Worm (Caenorhabditis elegans) whole organism, L1 larva: Measurements from ENCODE around the gene F58F9.8.

ENCODE experiments used
- C16A3.4 ChIP-seq: fragments of 150-350 bp; optimal IDR thresholded peaks from 2 replicates; lab custom pipeline; 2014; ENCODE audit warnings: missing biosample characterization, missing genetic modification characterization
- F16B12.6 ChIP-seq: fragments of 150-350 bp; optimal IDR thresholded peaks from 2 replicates; lab custom pipeline; 2014; ENCODE audit warnings: missing biosample characterization, missing genetic modification characterization
- aha-1 ChIP-seq: fragments of 150-350 bp; optimal IDR thresholded peaks from 2 replicates; lab custom pipeline; 2014; ENCODE audit warnings: missing biosample characterization, missing genetic modification characterization
- blmp-1 ChIP-seq: fragments of 150-350 bp; optimal IDR thresholded peaks from 2 replicates; lab custom pipeline; 2014; ENCODE audit warnings: missing biosample characterization, missing genetic modification characterization
- ceh-63 ChIP-seq: fragments of 200-800 bp; sonication (Bioruptor generic); optimal IDR thresholded peaks from 2 replicates; lab custom pipeline; 2018; ENCODE audit warnings: mild to moderate bottlenecking, missing genetic modification characterization, missing compliant biosample characterization
- ceh-8 ChIP-seq: fragments of 200-800 bp; sonication (Bioruptor generic); optimal IDR thresholded peaks from 2 replicates; lab custom pipeline; 2018; ENCODE audit warnings: mild to moderate bottlenecking, missing genetic modification characterization, moderate library complexity, missing compliant biosample characterization
- ces-1 ChIP-seq: fragments of 150-350 bp; optimal IDR thresholded peaks from 2 replicates; lab custom pipeline; 2014; ENCODE audit warnings: missing biosample characterization, missing genetic modification reagents, missing genetic modification characterization
- dpl-1 ChIP-seq, 3 experiments: fragments of 150-350 bp in 2 of 3; sonication (generic microtip) in 1 of 3; optimal IDR thresholded peaks; 2 replicates each; lab custom pipeline; 2014 to 2017; ENCODE audit warnings: missing biosample characterization in 3 of 3, missing genetic modification characterization in 3 of 3, missing genetic modification reagents in 3 of 3
- efl-1 ChIP-seq, 4 experiments: fragments of 150-350 bp; optimal IDR thresholded peaks in 3 of 4; peaks in 1 of 4; 1 replicate in 1 of 4; 2 replicates in 3 of 4; lab custom pipeline; 2014; ENCODE audit warnings: missing biosample characterization in 2 of 4, missing genetic modification characterization in 2 of 4, missing genetic modification reagents in 2 of 4
- egl-13 ChIP-seq: sonication (generic microtip); optimal IDR thresholded peaks from 2 replicates; lab custom pipeline; 2016; ENCODE audit warnings: missing genotype, missing genetic modification reagents, missing genetic modification characterization, missing compliant biosample characterization
- egl-27 ChIP-seq, 2 experiments: fragments of 150-350 bp in 1 of 2; sonication (generic microtip); optimal IDR thresholded peaks; 3 replicates each; lab custom pipeline; 2017 to 2018; ENCODE audit warnings: missing biosample characterization in 2 of 2, missing genetic modification characterization in 2 of 2, missing genetic modification reagents in 2 of 2
- elt-2 ChIP-seq: sonication (generic microtip); optimal IDR thresholded peaks from 2 replicates; lab custom pipeline; 2016; ENCODE audit warnings: missing genetic modification characterization, mild to moderate bottlenecking, inconsistent platforms, missing compliant biosample characterization, missing genetic modification reagents
- fkh-8 ChIP-seq: sonication (generic microtip); optimal IDR thresholded peaks from 2 replicates; lab custom pipeline; 2016; ENCODE audit warnings: mild to moderate bottlenecking, missing genetic modification characterization, missing compliant biosample characterization
- fos-1 ChIP-seq: fragments of 150-350 bp; optimal IDR thresholded peaks from 2 replicates; lab custom pipeline; 2014; ENCODE audit warnings: missing biosample characterization, missing genetic modification characterization
- hlh-17 ChIP-seq: fragments of 200-800 bp; sonication (Bioruptor generic); optimal IDR thresholded peaks from 2 replicates; lab custom pipeline; 2018; ENCODE audit warnings: missing genetic modification characterization, mild to moderate bottlenecking, missing compliant biosample characterization, moderate library complexity, borderline replicate concordance
- hlh-4 ChIP-seq: sonication (generic microtip); optimal IDR thresholded peaks from 2 replicates; lab custom pipeline; 2016; ENCODE audit warnings: mild to moderate bottlenecking, missing genetic modification characterization, missing compliant biosample characterization
- hpl-2 ChIP-seq: fragments of 150-350 bp; optimal IDR thresholded peaks from 2 replicates; lab custom pipeline; 2014; ENCODE audit warnings: missing biosample characterization, missing genetic modification reagents, missing genetic modification characterization
- lin-14 ChIP-seq: fragments of 200-800 bp; sonication (Bioruptor generic); optimal IDR thresholded peaks from 2 replicates; lab custom pipeline; 2018; ENCODE audit warnings: mild to moderate bottlenecking, missing genetic modification characterization, moderate library complexity, missing compliant biosample characterization
- lin-35 ChIP-seq, 2 experiments: fragments of 150-350 bp; optimal IDR thresholded peaks; 2 replicates each; lab custom pipeline; 2014; ENCODE audit warnings: missing biosample characterization in 2 of 2, missing genetic modification characterization in 2 of 2, missing genetic modification reagents in 2 of 2
- lin-39 ChIP-seq: fragments of 150-350 bp; optimal IDR thresholded peaks from 2 replicates; lab custom pipeline; 2014; ENCODE audit warnings: missing biosample characterization, missing genetic modification reagents, missing genetic modification characterization
- lsy-2 ChIP-seq, 2 experiments: fragments of 150-350 bp; optimal IDR thresholded peaks; 2 replicates each; lab custom pipeline; 2014; ENCODE audit warnings: missing biosample characterization in 2 of 2, missing genetic modification characterization in 2 of 2
- mab-9 ChIP-seq: fragments of 200-800 bp; sonication (Bioruptor generic); IDR thresholded peaks from 2 replicates; pipeline ENCODE4 v1.3.6; 2022; ENCODE audit warnings: missing genetic modification reagents, missing genetic modification characterization, missing compliant biosample characterization
- nhr-20 ChIP-seq: sonication (generic microtip); optimal IDR thresholded peaks from 2 replicates; lab custom pipeline; 2016; ENCODE audit warnings: mild to moderate bottlenecking, missing genetic modification characterization, missing compliant biosample characterization
- nhr-77 ChIP-seq: fragments of 150-350 bp; optimal IDR thresholded peaks from 2 replicates; lab custom pipeline; 2014; ENCODE audit warnings: missing biosample characterization, missing genetic modification characterization
- nhr-84 ChIP-seq: sonication (generic microtip); optimal IDR thresholded peaks from 2 replicates; lab custom pipeline; 2017; ENCODE audit warnings: missing biosample characterization, missing genetic modification characterization
- nhr-90 ChIP-seq: sonication (generic microtip); optimal IDR thresholded peaks from 2 replicates; lab custom pipeline; 2016; ENCODE audit warnings: mild to moderate bottlenecking, missing genetic modification characterization, missing compliant biosample characterization; ENCODE audit not compliant: poor library complexity
- pqm-1 ChIP-seq: sonication (generic microtip); optimal IDR thresholded peaks from 3 replicates; lab custom pipeline; 2017; ENCODE audit warnings: missing biosample characterization, missing genetic modification characterization
- rnt-1 ChIP-seq: sonication (generic microtip); optimal IDR thresholded peaks from 2 replicates; lab custom pipeline; 2016; ENCODE audit warnings: mild to moderate bottlenecking, missing genetic modification characterization, moderate library complexity, missing compliant biosample characterization
- skn-1 ChIP-seq: fragments of 150-350 bp; optimal IDR thresholded peaks from 2 replicates; lab custom pipeline; 2014; ENCODE audit warnings: missing biosample characterization, missing genetic modification characterization
- snpc-4 ChIP-seq: fragments of 150-350 bp; optimal IDR thresholded peaks from 2 replicates; lab custom pipeline; 2014; ENCODE audit warnings: missing biosample characterization, missing genetic modification characterization
- snu-23 ChIP-seq: sonication (generic microtip); optimal IDR thresholded peaks from 2 replicates; lab custom pipeline; 2016; ENCODE audit warnings: missing genetic modification characterization, missing compliant biosample characterization
- sox-4 ChIP-seq: sonication (generic microtip); optimal IDR thresholded peaks from 2 replicates; lab custom pipeline; 2016; ENCODE audit warnings: missing genetic modification characterization, missing compliant biosample characterization
- sptf-1 ChIP-seq: fragments of 150-350 bp; optimal IDR thresholded peaks from 2 replicates; lab custom pipeline; 2014; ENCODE audit warnings: missing biosample characterization, missing genetic modification characterization
- swsn-7 ChIP-seq: sonication (generic microtip); optimal IDR thresholded peaks from 2 replicates; lab custom pipeline; 2016; ENCODE audit warnings: missing genetic modification characterization, missing compliant biosample characterization
- tbx-2 ChIP-seq: sonication (generic microtip); optimal IDR thresholded peaks from 2 replicates; lab custom pipeline; 2016; ENCODE audit warnings: missing genetic modification characterization, missing compliant biosample characterization
- unc-130 ChIP-seq: fragments of 150-350 bp; optimal IDR thresholded peaks from 2 replicates; lab custom pipeline; 2017; ENCODE audit warnings: missing biosample characterization, missing genetic modification characterization, inconsistent platforms
- unc-30 ChIP-seq: sonication (generic microtip); optimal IDR thresholded peaks from 2 replicates; lab custom pipeline; 2017; ENCODE audit warnings: missing biosample characterization, missing genetic modification characterization
- unc-62 ChIP-seq: fragments of 150-350 bp; optimal IDR thresholded peaks from 2 replicates; lab custom pipeline; 2014; ENCODE audit warnings: missing biosample characterization, missing genetic modification reagents, missing genetic modification characterization
- unc-86 ChIP-seq: sonication (generic microtip); optimal IDR thresholded peaks from 2 replicates; lab custom pipeline; 2016; ENCODE audit warnings: missing genetic modification characterization, missing compliant biosample characterization
- vab-15 ChIP-seq: sonication (generic microtip); optimal IDR thresholded peaks from 2 replicates; lab custom pipeline; 2017; ENCODE audit warnings: missing genotype, mild to moderate bottlenecking, missing genetic modification characterization, missing compliant biosample characterization
- xbp-1 ChIP-seq: sonication (generic microtip); optimal IDR thresholded peaks from 2 replicates; lab custom pipeline; 2016; ENCODE audit warnings: missing genetic modification characterization, missing compliant biosample characterization
- zag-1 ChIP-seq: fragments of 150-350 bp; optimal IDR thresholded peaks from 2 replicates; lab custom pipeline; 2014; ENCODE audit warnings: missing biosample characterization, missing genetic modification characterization
- zip-4 ChIP-seq: fragments of 200-800 bp; sonication (Bioruptor generic); optimal IDR thresholded peaks from 2 replicates; lab custom pipeline; 2018; ENCODE audit warnings: mild to moderate bottlenecking, missing genetic modification characterization, moderate library complexity, missing compliant biosample characterization
- ztf-11 ChIP-seq, 2 experiments: sonication (generic microtip); optimal IDR thresholded peaks; 2 replicates each; lab custom pipeline; 2016 to 2017; ENCODE audit warnings: missing genetic modification characterization in 2 of 2, missing biosample characterization in 1 of 2, missing compliant biosample characterization in 1 of 2
- ztf-4 ChIP-seq: fragments of 150-350 bp; optimal IDR thresholded peaks from 2 replicates; lab custom pipeline; 2014; ENCODE audit warnings: missing biosample characterization, missing genetic modification characterization

Gene F58F9.8

DNA sequence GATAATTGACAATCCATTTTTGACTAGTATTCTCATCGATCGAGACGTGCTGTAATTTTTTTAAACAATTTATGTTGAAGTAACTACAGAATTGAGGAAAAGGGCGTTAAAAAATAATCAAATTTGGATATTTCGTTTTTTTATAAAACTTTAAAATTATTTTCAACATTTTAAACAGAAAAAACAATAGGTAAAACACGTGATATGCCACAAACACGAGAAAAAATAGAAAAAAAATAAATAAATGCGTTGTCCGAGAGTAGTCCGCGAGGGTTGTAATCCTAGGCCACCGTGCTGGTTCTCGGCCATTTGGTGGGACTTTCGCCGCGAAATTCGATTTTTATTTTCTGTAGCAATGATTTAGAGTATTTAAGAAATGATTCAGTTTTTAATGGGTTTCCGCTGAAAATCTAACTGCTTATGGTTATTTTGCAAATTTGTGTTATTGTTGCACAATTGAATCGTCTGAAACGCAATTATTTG lies 31.6 kb upstream of the F58F9.8 start, which contains the start of gene C49A9.10 (continued):
- TF ChIP-seq pqm-1 (tag; lab: Kevin White, UChicago) (no peak), lin-39 (tag; lab: Kevin White, UChicago) (peak; percentile 80), ceh-63 (no peak), lsy-2 (tag; optimal IDR thresholded peaks at IDR 0.05; lab: Kevin White, UChicago) (peak; percentile 88 to 90), snu-23 (peak; percentile 91), aha-1 (tag; lab: Kevin White, UChicago) (peak; percentile 8), skn-1 (tag; lab: Kevin White, UChicago) (peak; percentile 79), elt-2 (peak; percentile 88), snpc-4 (peak; percentile 70), fkh-8 (tag; lab: Kevin White, UChicago) (peak; percentile 76), efl-1 (optimal IDR thresholded peaks at IDR 0.05; lab: Kevin White, UChicago) (peak; percentile 98 to 99), efl-1 (GFP tag; optimal IDR thresholded peaks at IDR 0.05 in 1 of 2; lab: Kevin White, UChicago) (peak; percentile 98 to 100), ztf-11 (tag; optimal IDR thresholded peaks at IDR 0.05; lab: Kevin White, UChicago) (peak in 1 of 2 experiments; percentile 98), egl-13 (tag; lab: Kevin White, UChicago) (peak; percentile 95), swsn-7 (tag; lab: Kevin White, UChicago) (peak; percentile 92), zip-4 (peak; percentile 80), unc-86 (tag; lab: Kevin White, UChicago) (peak; percentile 88), F16B12.6 (peak; percentile 58), fos-1 (tag; lab: Kevin White, UChicago) (peak; percentile 58), rnt-1 (tag; lab: Kevin White, UChicago) (peak; percentile 100), C16A3.4 (tag; lab: Kevin White, UChicago) (peak; percentile 63), tbx-2 (tag; lab: Kevin White, UChicago) (peak; percentile 96), lin-35 (GFP tag; optimal IDR thresholded peaks at IDR 0.05; lab: Kevin White, UChicago) (peak; percentile 98), nhr-77 (tag; lab: Kevin White, UChicago) (peak; percentile 2), nhr-84 (no peak), hlh-17 (GFP tag; lab: Kevin White, UChicago) (peak; percentile 74), unc-62 (no peak), ceh-8 (peak; percentile 82), hpl-2 (GFP tag; lab: Kevin White, UChicago) (peak; percentile 47), unc-30 (tag; lab: Kevin White, UChicago) (no peak), xbp-1 (tag; lab: Kevin White, UChicago) (peak; percentile 92), unc-130 (tag; lab: Kevin White, UChicago) (peak; percentile 88), mab-9 (GFP tag; lab: Robert Waterston, UW) (peak; percentile 89), vab-15 (tag; lab: Kevin White, UChicago) (peak; percentile 58), ces-1 (GFP tag; lab: Kevin White, UChicago) (no peak), lin-14 (GFP tag; lab: Kevin White, UChicago) (peak; percentile 91), zag-1 (tag; lab: Kevin White, UChicago) (no peak), sptf-1 (tag; lab: Kevin White, UChicago) (no peak), blmp-1 (peak; percentile 27), sox-4 (peak; percentile 97), nhr-90 (peak; percentile 97), hlh-4 (tag; lab: Kevin White, UChicago) (peak; percentile 88), nhr-20 (tag; lab: Kevin White, UChicago) (peak; percentile 94), egl-27 (tag; optimal IDR thresholded peaks at IDR 0.05; lab: Kevin White, UChicago) (no peak), dpl-1 (GFP tag; optimal IDR thresholded peaks at IDR 0.05; lab: Kevin White, UChicago) (peak; percentile 95 to 97 (median 97)), ztf-4 (tag; lab: Kevin White, UChicago) (peak; percentile 42)
